Worm (Caenorhabditis elegans): ENCODE measurements around the gene gln-3.

- TF ChIP-seq nhr-76 (tag; optimal IDR thresholded peaks at IDR 0.05) (no peak), lir-3 (tag; optimal IDR thresholded peaks at IDR 0.05; ENCODE audit: poor library complexity) (no peak), nhr-11 (tag; optimal IDR thresholded peaks at IDR 0.05) (no peak), mef-2 (tag; optimal IDR thresholded peaks at IDR 0.05) (no peak), efl-1 (optimal IDR thresholded peaks at IDR 0.05) (no peak), efl-1 (GFP tag; optimal IDR thresholded peaks at IDR 0.05 in 1 of 2) (peak in 1 of 2 experiments; percentile 10), ama-1 (optimal IDR thresholded peaks at IDR 0.05) (no peak), nhr-28 (tag; optimal IDR thresholded peaks at IDR 0.05) (no peak), lin-35 (GFP tag; optimal IDR thresholded peaks at IDR 0.05) (peak in 1 of 2 experiments; percentile 4), lin-39 (tag; optimal IDR thresholded peaks at IDR 0.05) (no peak), pag-3 (tag; optimal IDR thresholded peaks at IDR 0.05; ENCODE audit: borderline replicate concordance, insufficient read depth) (no peak), C34B4.2 (tag; optimal IDR thresholded peaks at IDR 0.05) (no peak)
These were observed 1.6 kb downstream of the gln-3 start for ce11 chrIV:16168702-16169440.
